Worm (Caenorhabditis elegans) whole organism, L4/young adult: ENCODE measurements around the gene nlp-41.

ENCODE experiments used
- dao-5 ChIP-seq: sonication (generic microtip); optimal IDR thresholded peaks from 2 replicates; lab custom pipeline; 2016; ENCODE audit warnings: missing genotype, missing genetic modification characterization, moderate library complexity, missing compliant biosample characterization
- him-1 ChIP-seq: sonication (generic microtip); optimal IDR thresholded peaks from 2 replicates; lab custom pipeline; 2016; ENCODE audit warnings: missing genotype, missing genetic modification reagents, missing genetic modification characterization, missing compliant biosample characterization

DNA sequence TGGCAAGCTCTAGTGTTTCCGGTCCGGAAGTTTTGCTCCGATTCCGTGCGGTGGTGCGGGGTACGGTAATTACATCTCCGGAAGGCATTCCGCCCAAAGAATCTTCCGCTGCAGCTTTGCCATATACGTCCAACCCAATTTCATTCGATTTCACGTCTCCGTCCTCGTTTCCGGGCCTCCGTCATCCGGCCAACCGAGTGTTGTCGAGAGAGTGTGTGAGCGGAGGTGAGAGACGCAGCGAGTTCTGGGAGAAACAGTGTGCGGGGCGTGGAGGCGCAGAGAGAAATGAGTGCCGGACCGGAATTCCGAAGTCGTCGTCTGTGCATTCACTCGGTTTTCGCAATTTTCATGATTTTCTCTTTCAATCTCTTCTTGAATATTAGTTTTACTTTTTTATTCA is 18.6 kb downstream of the nlp-41 start:
- TF ChIP-seq dao-5: no peak
- no peak for TF ChIP-seq him-1
